Worm (Caenorhabditis elegans) whole organism, L2 larva: ENCODE results near the gene ubc-1.
"Not testable (repeated sequence)": the region's sequence is repeated elsewhere in the genome, so short reads cannot be mapped to it uniquely, and the experiment has no call there.

Experiments used
- F13H6.1 ChIP-seq: sonication (generic microtip); optimal IDR thresholded peaks from 2 replicates; lab custom pipeline; 2016; ENCODE audit warnings: missing genetic modification characterization, missing compliant biosample characterization
- Y55F3AM.14 ChIP-seq: fragments of 200-800 bp; sonication (Bioruptor generic); optimal IDR thresholded peaks from 2 replicates; lab custom pipeline; 2018; ENCODE audit warnings: mild to moderate bottlenecking, missing genetic modification characterization, missing compliant biosample characterization
- ZK546.5 ChIP-seq: sonication (generic microtip); optimal IDR thresholded peaks from 2 replicates; lab custom pipeline; 2017; ENCODE audit warnings: missing biosample characterization, missing genetic modification characterization
- aly-2 ChIP-seq: fragments of 150-350 bp; optimal IDR thresholded peaks from 2 replicates; lab custom pipeline; 2014; ENCODE audit warnings: missing biosample characterization, missing genetic modification characterization
- ama-1 ChIP-seq: fragments of 150-350 bp; optimal IDR thresholded peaks from 2 replicates; lab custom pipeline; 2018; ENCODE audit warnings: inconsistent platforms
- blmp-1 ChIP-seq: sonication (generic microtip); optimal IDR thresholded peaks from 2 replicates; lab custom pipeline; 2017; ENCODE audit warnings: missing genetic modification characterization, mild to moderate bottlenecking, missing compliant biosample characterization, antibody characterized with exemption, moderate library complexity; ENCODE audit not compliant: insufficient read depth
- ceh-16 ChIP-seq: fragments of 150-350 bp; optimal IDR thresholded peaks from 2 replicates; lab custom pipeline; 2014; ENCODE audit warnings: missing biosample characterization, missing genetic modification characterization
- ceh-82 ChIP-seq: fragments of 150-350 bp; optimal IDR thresholded peaks from 2 replicates; lab custom pipeline; 2014; ENCODE audit warnings: missing biosample characterization, missing genetic modification characterization
- crh-2 ChIP-seq: sonication (generic microtip); optimal IDR thresholded peaks from 2 replicates; lab custom pipeline; 2017; ENCODE audit warnings: missing biosample characterization, missing genetic modification characterization
- egl-27 ChIP-seq: sonication (generic microtip); optimal IDR thresholded peaks from 3 replicates; lab custom pipeline; 2017; ENCODE audit warnings: missing biosample characterization, missing genetic modification reagents, missing genetic modification characterization
- fos-1 ChIP-seq: fragments of 150-350 bp; optimal IDR thresholded peaks from 2 replicates; lab custom pipeline; 2014; ENCODE audit warnings: missing biosample characterization, missing genetic modification characterization
- lin-39 ChIP-seq: fragments of 150-350 bp; optimal IDR thresholded peaks from 2 replicates; lab custom pipeline; 2014; ENCODE audit warnings: missing biosample characterization, missing genetic modification reagents, missing genetic modification characterization
- lsy-2 ChIP-seq, 2 experiments: fragments of 150-350 bp in 1 of 2; sonication (generic microtip) in 1 of 2; optimal IDR thresholded peaks; 2 replicates each; lab custom pipeline; 2014 to 2017; ENCODE audit warnings: missing biosample characterization in 2 of 2, missing genetic modification characterization in 2 of 2
- mab-5 ChIP-seq: fragments of 150-350 bp; optimal IDR thresholded peaks from 2 replicates; lab custom pipeline; 2014; ENCODE audit warnings: missing biosample characterization, missing genetic modification characterization
- mdl-1 ChIP-seq, 2 experiments: fragments of 150-350 bp in 1 of 2; sonication (generic microtip) in 1 of 2; optimal IDR thresholded peaks; 2 replicates each; lab custom pipeline; 2017; ENCODE audit warnings: missing biosample characterization in 2 of 2, missing genetic modification characterization in 2 of 2
- nhr-12 ChIP-seq: fragments of 150-350 bp; optimal IDR thresholded peaks from 2 replicates; lab custom pipeline; 2014; ENCODE audit warnings: missing biosample characterization, missing genetic modification characterization
- nhr-129 ChIP-seq: fragments of 150-350 bp; optimal IDR thresholded peaks from 2 replicates; lab custom pipeline; 2014; ENCODE audit warnings: missing biosample characterization, missing genetic modification characterization
- nhr-21 ChIP-seq: fragments of 150-350 bp; optimal IDR thresholded peaks from 2 replicates; lab custom pipeline; 2014; ENCODE audit warnings: missing biosample characterization, missing genetic modification characterization
- nhr-23 ChIP-seq: fragments of 150-350 bp; optimal IDR thresholded peaks from 2 replicates; lab custom pipeline; 2014; ENCODE audit warnings: missing biosample characterization, missing genetic modification reagents, missing genetic modification characterization
- nhr-237 ChIP-seq: fragments of 150-350 bp; optimal IDR thresholded peaks from 2 replicates; lab custom pipeline; 2014; ENCODE audit warnings: missing biosample characterization, missing genetic modification characterization
- nhr-25 ChIP-seq: fragments of 150-350 bp; sonication (generic microtip); optimal IDR thresholded peaks from 3 replicates; lab custom pipeline; 2014; ENCODE audit warnings: missing biosample characterization, missing genetic modification characterization
- nhr-6 ChIP-seq: fragments of 150-350 bp; optimal IDR thresholded peaks from 2 replicates; lab custom pipeline; 2014; ENCODE audit warnings: missing biosample characterization, missing genetic modification characterization
- nhr-77 ChIP-seq: fragments of 150-350 bp; optimal IDR thresholded peaks from 2 replicates; lab custom pipeline; 2014; ENCODE audit warnings: missing biosample characterization, missing genetic modification characterization
- peb-1 ChIP-seq: fragments of 150-350 bp; optimal IDR thresholded peaks from 2 replicates; lab custom pipeline; 2014; ENCODE audit warnings: missing biosample characterization, missing genetic modification characterization
- sem-4 ChIP-seq: fragments of 150-350 bp; optimal IDR thresholded peaks from 2 replicates; lab custom pipeline; 2014; ENCODE audit warnings: missing biosample characterization, missing genetic modification reagents, missing genetic modification characterization
- sma-9 ChIP-seq, 2 experiments: fragments of 150-350 bp in 1 of 2; sonication (generic microtip) in 1 of 2; optimal IDR thresholded peaks; 2 replicates each; lab custom pipeline; 2014 to 2016; ENCODE audit warnings: missing genetic modification characterization in 2 of 2, mild to moderate bottlenecking in 1 of 2, missing biosample characterization in 1 of 2, missing compliant biosample characterization in 1 of 2, missing genetic modification reagents in 1 of 2, moderate library complexity in 1 of 2
- snpc-4 ChIP-seq: fragments of 150-350 bp; optimal IDR thresholded peaks from 2 replicates; lab custom pipeline; 2014; ENCODE audit warnings: missing biosample characterization, missing genetic modification characterization
- unc-55 ChIP-seq: fragments of 150-350 bp; sonication (generic microtip); optimal IDR thresholded peaks from 3 replicates; lab custom pipeline; 2014; ENCODE audit warnings: missing biosample characterization, missing genetic modification reagents, missing genetic modification characterization
- unc-62 ChIP-seq: fragments of 150-350 bp; optimal IDR thresholded peaks from 2 replicates; lab custom pipeline; 2014; ENCODE audit warnings: missing biosample characterization, missing genetic modification reagents, missing genetic modification characterization
- ztf-1 ChIP-seq: fragments of 200-800 bp; sonication (Bioruptor generic); conservative IDR thresholded peaks from 2 replicates; pipeline ENCODE4 v1.3.6; 2022; ENCODE audit warnings: missing genetic modification characterization, missing compliant biosample characterization
- ztf-11 ChIP-seq: sonication (generic microtip); optimal IDR thresholded peaks from 2 replicates; lab custom pipeline; 2017; ENCODE audit warnings: missing biosample characterization, missing genetic modification characterization
- ztf-4 ChIP-seq: fragments of 150-350 bp; optimal IDR thresholded peaks from 2 replicates; lab custom pipeline; 2014; ENCODE audit warnings: missing biosample characterization, missing genetic modification characterization

ubc-1 gene

DNA sequence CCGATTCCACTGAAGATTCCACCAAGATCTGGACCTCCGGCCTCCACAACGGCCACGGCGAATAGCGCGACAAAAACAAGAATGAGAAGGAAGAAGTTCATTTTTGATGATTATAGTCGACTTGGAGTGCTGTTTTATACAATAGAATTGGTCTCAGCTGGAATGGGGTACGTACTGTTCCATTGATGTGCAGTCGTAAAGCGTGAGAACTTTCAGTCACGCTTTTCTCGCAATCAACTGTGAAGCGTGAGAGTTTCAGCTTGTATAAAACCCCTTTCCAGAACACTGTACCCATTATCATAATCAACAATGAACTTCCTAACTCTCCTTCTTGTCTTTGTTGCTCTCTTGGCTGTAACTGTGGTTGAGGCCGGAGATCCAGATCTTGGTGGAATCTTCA is 12.8 kb downstream of the ubc-1 start, which contains the start of the genes F49F1.4 and F49F1.2:
Gene F49F1.4, minus strand, starts transcription at position 101 of the 400 bp plus-strand sequence.
Gene F49F1.2, plus strand, starts transcription at position 310 of the 400 bp plus-strand sequence.
- no peak for TF ChIP-seq blmp-1
- TF ChIP-seq nhr-25 (tag; lab: Kevin White, UChicago), result no peak
- TF ChIP-seq nhr-6 (tag; lab: Kevin White, UChicago), result no peak
- no peak for TF ChIP-seq unc-62 (GFP tag; lab: Kevin White, UChicago)
- no peak for TF ChIP-seq egl-27 (tag; lab: Kevin White, UChicago)
- TF ChIP-seq ceh-16 (tag; lab: Kevin White, UChicago), result no peak
- no peak for TF ChIP-seq sem-4 (tag; lab: Kevin White, UChicago)
- TF ChIP-seq ceh-82, result no peak
- no peak for TF ChIP-seq peb-1 (tag; lab: Kevin White, UChicago)
- TF ChIP-seq, all 48 proteins: peak for 0

- no peak for TF ChIP-seq Y55F3AM.14 (GFP tag; lab: Kevin White, UChicago)
- TF ChIP-seq fos-1 (tag; lab: Kevin White, UChicago), result peak; percentile 15
These were observed 14.6 kb downstream of the ubc-1 start, which contains the start of gene drd-50 for ce11 chrIV:4117432-4117831. Gene drd-50 (plus strand): TSS chrIV:4117732.

DNA sequence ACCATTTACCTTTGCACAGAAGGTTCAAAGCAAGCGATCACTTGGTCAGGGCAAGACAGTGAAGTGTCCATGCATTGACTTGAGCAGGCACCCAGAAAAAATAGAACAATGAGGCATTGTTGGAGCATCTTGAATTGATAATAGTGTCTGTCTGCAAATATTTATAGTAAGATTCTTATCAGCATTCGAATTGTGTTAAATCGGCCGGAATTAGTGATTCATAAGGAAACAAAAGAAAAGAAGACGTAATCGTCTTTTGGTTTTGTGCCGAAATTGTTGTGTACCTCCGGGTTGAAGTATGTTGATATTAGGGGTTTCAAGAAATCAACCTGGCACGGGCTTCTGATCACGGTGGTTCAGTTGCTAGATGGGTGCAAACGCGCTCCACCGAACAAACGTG is 17.4 kb downstream of the ubc-1 start, which contains the start of gene F49F1.5:
Gene F49F1.5, minus strand, starts transcription at position 153 of the 400 bp plus-strand sequence.
- TF ChIP-seq nhr-12 (tag; lab: Kevin White, UChicago) (no peak), ztf-4 (no peak), crh-2 (tag; lab: Kevin White, UChicago) (no peak), mdl-1 (tag; optimal IDR thresholded peaks at IDR 0.05; lab: Kevin White, UChicago) (no peak)

ce11 chrIV:4121055-4121454 is 18.2 kb downstream of the ubc-1 start:
- TF ChIP-seq snpc-4 (tag; lab: Kevin White, UChicago), result no peak
- TF ChIP-seq ztf-1, result no peak
- TF ChIP-seq nhr-23 (tag; lab: Kevin White, UChicago), result no peak
- no peak for TF ChIP-seq lsy-2 (tag; optimal IDR thresholded peaks at IDR 0.05; lab: Kevin White, UChicago)
- no peak for TF ChIP-seq nhr-21 (tag; lab: Kevin White, UChicago)
- no peak for TF ChIP-seq aly-2 (tag; lab: Kevin White, UChicago)
- TF ChIP-seq nhr-237 (tag; lab: Kevin White, UChicago), result no peak
- no peak for TF ChIP-seq ama-1 (lab: Kevin White, UChicago)
- no peak for TF ChIP-seq crh-2 (tag; lab: Kevin White, UChicago)
- no peak for TF ChIP-seq sem-4 (tag; lab: Kevin White, UChicago)

DNA sequence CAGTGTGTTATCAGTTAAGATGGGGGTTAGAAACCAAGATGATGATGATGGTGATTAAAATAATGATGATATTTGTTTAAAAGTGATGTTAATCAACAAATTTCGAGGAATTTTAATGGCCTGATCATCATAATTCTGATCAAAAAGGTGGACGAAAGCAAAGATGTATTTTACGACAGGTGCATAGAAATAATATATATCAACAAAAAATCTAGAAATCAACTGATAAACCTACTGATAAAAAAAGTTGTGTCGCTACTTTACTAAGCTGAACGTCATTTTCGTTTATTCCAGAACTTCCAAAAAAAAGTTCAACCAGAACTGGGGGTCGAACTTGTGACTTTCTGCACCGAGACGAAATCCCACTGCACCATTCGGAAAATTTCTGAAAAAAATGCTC is 20.3 kb downstream of the ubc-1 start, which contains the start of gene mul-1:
Gene mul-1, minus strand, starts transcription at position 84 of the 400 bp plus-strand sequence.
- TF ChIP-seq nhr-12 (tag; lab: Kevin White, UChicago), result no peak
- no peak for TF ChIP-seq ztf-11 (tag; lab: Kevin White, UChicago)
- no peak for TF ChIP-seq snpc-4 (tag; lab: Kevin White, UChicago)
- TF ChIP-seq peb-1 (tag; lab: Kevin White, UChicago), result no peak
- no peak for TF ChIP-seq nhr-23 (tag; lab: Kevin White, UChicago)
- TF ChIP-seq nhr-129, result no peak
- no peak for TF ChIP-seq ama-1 (lab: Kevin White, UChicago)
- TF ChIP-seq unc-55 (GFP tag; lab: Kevin White, UChicago), result no peak
- TF ChIP-seq blmp-1, result no peak
- TF ChIP-seq aly-2 (tag; lab: Kevin White, UChicago), result no peak
- no peak for TF ChIP-seq nhr-21 (tag; lab: Kevin White, UChicago)

DNA sequence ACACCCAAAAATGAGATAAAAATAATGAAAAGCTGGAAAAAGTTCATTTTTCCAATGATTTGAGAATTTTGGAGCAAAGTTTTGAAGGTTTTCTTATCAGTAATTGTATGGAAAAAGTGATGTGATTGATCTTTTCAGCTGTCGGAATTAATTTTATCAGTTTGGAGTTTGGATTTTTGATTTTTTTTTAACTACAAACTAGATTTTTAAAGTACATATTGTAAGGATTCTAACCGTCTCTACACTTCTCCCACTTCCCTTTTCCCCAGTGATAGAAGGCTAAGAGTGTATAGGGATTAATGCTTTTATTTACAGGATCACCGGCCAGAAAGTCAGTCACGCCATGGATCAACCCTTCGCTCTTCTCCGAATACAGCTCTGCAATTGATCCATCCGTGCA is 22.8 kb downstream of the ubc-1 start, which contains the start of gene F49F1.7:
Gene F49F1.7, minus strand, starts transcription at position 101 of the 400 bp plus-strand sequence.
- TF ChIP-seq F13H6.1; ceh-82; lin-39 (tag; lab: Kevin White, UChicago): not testable (repeated sequence)

- TF ChIP-seq ZK546.5 (no peak), mab-5 (tag; lab: Kevin White, UChicago) (no peak), sma-9 (GFP tag; optimal IDR thresholded peaks at IDR 0.05; lab: Kevin White, UChicago) (no peak), sma-9 (tag; optimal IDR thresholded peaks at IDR 0.05; lab: Kevin White, UChicago) (no peak), nhr-77 (tag; lab: Kevin White, UChicago) (no peak), mdl-1 (tag; optimal IDR thresholded peaks at IDR 0.05; lab: Kevin White, UChicago) (no peak)
These were observed 32.9 kb downstream of the ubc-1 start, which contains the start of gene F49F1.17 for ce11 chrIV:4135744-4136143. Gene F49F1.17 (minus strand): TSS chrIV:4135844.
